Worm (Caenorhabditis elegans) whole organism, L3 larva: ENCODE measurements around the gene nep-22.

Experiments used
- R02D3.7 ChIP-seq: fragments of 150-350 bp; optimal IDR thresholded peaks from 2 replicates; lab custom pipeline; 2014; ENCODE audit warnings: missing biosample characterization, missing genetic modification characterization
- ZK546.5 ChIP-seq: sonication (generic microtip); optimal IDR thresholded peaks from 2 replicates; lab custom pipeline; 2017; ENCODE audit warnings: missing biosample characterization, missing genetic modification characterization
- ama-1 ChIP-seq: fragments of 150-350 bp; optimal IDR thresholded peaks from 2 replicates; lab custom pipeline; 2018
- ceh-16 ChIP-seq: sonication (generic microtip); optimal IDR thresholded peaks from 2 replicates; lab custom pipeline; 2017; ENCODE audit warnings: missing biosample characterization, missing genetic modification characterization
- ceh-9 ChIP-seq: sonication (generic microtip); optimal IDR thresholded peaks from 2 replicates; lab custom pipeline; 2018; ENCODE audit warnings: missing biosample characterization, missing genetic modification characterization
- elt-2 ChIP-seq: sonication (generic microtip); optimal IDR thresholded peaks from 2 replicates; lab custom pipeline; 2016; ENCODE audit warnings: missing genetic modification reagents, mild to moderate bottlenecking, missing genetic modification characterization, missing compliant biosample characterization
- lin-15B ChIP-seq: fragments of 150-350 bp; optimal IDR thresholded peaks from 2 replicates; lab custom pipeline; 2014; ENCODE audit warnings: missing biosample characterization, missing genetic modification characterization
- nfya-1 ChIP-seq: sonication (generic microtip); optimal IDR thresholded peaks from 2 replicates; lab custom pipeline; 2017; ENCODE audit warnings: missing genetic modification characterization, mild to moderate bottlenecking, missing compliant biosample characterization, antibody characterized with exemption, moderate library complexity; ENCODE audit not compliant: insufficient read depth
- nhr-11 ChIP-seq: fragments of 150-350 bp; optimal IDR thresholded peaks from 2 replicates; lab custom pipeline; 2014; ENCODE audit warnings: missing biosample characterization, missing genetic modification characterization
- ztf-11 ChIP-seq: fragments of 150-350 bp; optimal IDR thresholded peaks from 2 replicates; lab custom pipeline; 2014; ENCODE audit warnings: missing biosample characterization, missing genetic modification characterization

DNA sequence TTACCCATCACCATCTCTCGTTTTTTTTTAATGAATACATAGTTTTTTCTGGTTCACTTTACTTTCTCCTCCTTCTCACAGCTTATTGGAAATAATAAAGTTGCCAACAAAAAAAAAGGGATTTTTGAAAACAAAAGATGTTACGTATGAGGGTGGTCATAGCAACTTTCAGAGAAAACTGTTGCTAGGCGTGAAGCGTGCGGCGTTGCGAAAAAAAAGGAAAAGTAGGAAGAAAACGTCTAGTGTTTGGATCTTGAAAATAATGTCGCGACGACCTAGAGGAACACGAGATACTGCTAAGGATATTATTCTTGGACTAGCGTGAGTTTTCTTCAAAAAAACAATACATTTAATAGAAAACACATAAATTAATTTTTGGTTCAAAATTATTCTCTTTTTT is 35.5 kb upstream of the nep-22 start, which contains the start of gene C24A3.1:
- TF ChIP-seq ama-1 (lab: Kevin White, UChicago) = no peak
- TF ChIP-seq R02D3.7 (tag; lab: Kevin White, UChicago) = no peak
- no peak for TF ChIP-seq nfya-1 (tag; lab: Kevin White, UChicago)
- TF ChIP-seq ceh-16 (tag; lab: Kevin White, UChicago) = no peak
- no peak for TF ChIP-seq ZK546.5 (tag; lab: Kevin White, UChicago)
- no peak for TF ChIP-seq lin-15B (tag; lab: Kevin White, UChicago)
- TF ChIP-seq nhr-11 (tag; lab: Kevin White, UChicago) = no peak
- TF ChIP-seq elt-2 (tag; lab: Kevin White, UChicago) = no peak
- TF ChIP-seq ztf-11 (tag; lab: Kevin White, UChicago) = no peak
- TF ChIP-seq ceh-9 (tag; lab: Kevin White, UChicago) = no peak
